Worm (Caenorhabditis elegans): Measurements from ENCODE around the gene T25G12.6.

Gene T25G12.6

ce11 chrX:17217050-17217813, 12.8 kb downstream of the T25G12.6 start, which contains the start of gene acdh-7:
acdh-7 (minus strand) TSS chrX:17217105.
- no peak for TF ChIP-seq skn-1 (tag; optimal IDR thresholded peaks at IDR 0.05)
- TF ChIP-seq nhr-6 (tag; optimal IDR thresholded peaks at IDR 0.05) = no peak
- no peak for TF ChIP-seq unc-55 (GFP tag; optimal IDR thresholded peaks at IDR 0.05)
- peak; percentile 18 for TF ChIP-seq nhr-129 (tag; optimal IDR thresholded peaks at IDR 0.05)
- no peak for TF ChIP-seq mdl-1 (tag; optimal IDR thresholded peaks at IDR 0.05)
- TF ChIP-seq sma-9 (GFP tag; optimal IDR thresholded peaks at IDR 0.05) = peak; percentile 28
- TF ChIP-seq sma-9 (tag; optimal IDR thresholded peaks at IDR 0.05) = no peak
- TF ChIP-seq ztf-1 (GFP tag; conservative IDR thresholded peaks at IDR 0.05) = no peak
- TF ChIP-seq gmeb-1 (tag; optimal IDR thresholded peaks at IDR 0.05) = no peak
- TF ChIP-seq ztf-4 (tag; optimal IDR thresholded peaks at IDR 0.05) = no peak
- TF ChIP-seq fos-1 (tag; optimal IDR thresholded peaks at IDR 0.05) = peak; percentile 14
- no peak for TF ChIP-seq nhr-23 (tag; optimal IDR thresholded peaks at IDR 0.05)
- TF ChIP-seq ztf-11 (tag; optimal IDR thresholded peaks at IDR 0.05) = no peak
- TF ChIP-seq Y55F3AM.14 (GFP tag; optimal IDR thresholded peaks at IDR 0.05) = no peak
- no peak for TF ChIP-seq zag-1 (tag; optimal IDR thresholded peaks at IDR 0.05)
- TF ChIP-seq blmp-1 (tag; optimal IDR thresholded peaks at IDR 0.05; ENCODE audit: insufficient read depth) = no peak
- TF ChIP-seq mbf-1 (tag; optimal IDR thresholded peaks at IDR 0.05) = no peak
- TF ChIP-seq ama-1 (optimal IDR thresholded peaks at IDR 0.05) = peak; percentile 68
- no peak for TF ChIP-seq aly-2 (tag; optimal IDR thresholded peaks at IDR 0.05)
- TF ChIP-seq crh-2 (tag; optimal IDR thresholded peaks at IDR 0.05) = peak; percentile 15
- TF ChIP-seq nhr-25 (tag; optimal IDR thresholded peaks at IDR 0.05) = no peak
- no peak for TF ChIP-seq peb-1 (tag; optimal IDR thresholded peaks at IDR 0.05)

- TF ChIP-seq nhr-129 (tag; optimal IDR thresholded peaks at IDR 0.05) (peak; percentile 82), ztf-1 (GFP tag; conservative IDR thresholded peaks at IDR 0.05) (no peak), nhr-237 (tag; optimal IDR thresholded peaks at IDR 0.05) (no peak), snpc-4 (tag; optimal IDR thresholded peaks at IDR 0.05) (no peak), nhr-77 (tag; optimal IDR thresholded peaks at IDR 0.05) (no peak), sma-3 (GFP tag; optimal IDR thresholded peaks at IDR 0.05) (peak; percentile 44), ztf-4 (tag; optimal IDR thresholded peaks at IDR 0.05) (peak; percentile 44), nhr-23 (tag; optimal IDR thresholded peaks at IDR 0.05) (no peak), mdl-1 (tag; optimal IDR thresholded peaks at IDR 0.05) (peak; percentile 54 to 71), sma-9 (GFP tag; optimal IDR thresholded peaks at IDR 0.05) (peak; percentile 87), sma-9 (tag; optimal IDR thresholded peaks at IDR 0.05) (no peak), nhr-12 (tag; optimal IDR thresholded peaks at IDR 0.05) (no peak), unc-55 (GFP tag; optimal IDR thresholded peaks at IDR 0.05) (no peak), dmd-4 (tag; optimal IDR thresholded peaks at IDR 0.05) (no peak), gmeb-1 (tag; optimal IDR thresholded peaks at IDR 0.05) (peak; percentile 32), crh-2 (tag; optimal IDR thresholded peaks at IDR 0.05) (peak; percentile 88), ceh-16 (tag; optimal IDR thresholded peaks at IDR 0.05) (no peak), egl-27 (tag; optimal IDR thresholded peaks at IDR 0.05) (no peak), aly-2 (tag; optimal IDR thresholded peaks at IDR 0.05) (no peak), nhr-21 (tag; optimal IDR thresholded peaks at IDR 0.05) (peak; percentile 67), nhr-25 (tag; optimal IDR thresholded peaks at IDR 0.05) (peak; percentile 12), lin-39 (tag; optimal IDR thresholded peaks at IDR 0.05) (no peak), fos-1 (tag; optimal IDR thresholded peaks at IDR 0.05) (peak; percentile 72), ama-1 (optimal IDR thresholded peaks at IDR 0.05) (no peak), elt-1 (tag; optimal IDR thresholded peaks at IDR 0.05) (no peak), lin-11 (tag; optimal IDR thresholded peaks at IDR 0.05) (no peak), C34F6.9 (tag; optimal IDR thresholded peaks at IDR 0.05) (peak; percentile 24), alr-1 (tag; optimal IDR thresholded peaks at IDR 0.05) (no peak), lsy-2 (tag; optimal IDR thresholded peaks at IDR 0.05) (peak in 1 of 2 experiments; percentile 31), lin-13 (GFP tag; optimal IDR thresholded peaks at IDR 0.05) (peak; percentile 48), mbf-1 (tag; optimal IDR thresholded peaks at IDR 0.05) (no peak), sem-4 (tag; optimal IDR thresholded peaks at IDR 0.05) (no peak), F13H6.1 (tag; optimal IDR thresholded peaks at IDR 0.05) (peak; percentile 65), blmp-1 (tag; optimal IDR thresholded peaks at IDR 0.05; ENCODE audit: insufficient read depth) (peak; percentile 6)
These were observed 13.8 kb downstream of the T25G12.6 start for ce11 chrX:17216178-17216577.

Measured in whole organism, L2 larva.